Fruit fly (Drosophila melanogaster): Measurements from ENCODE around the gene CG13455.

- TF ChIP-seq bab1 (GFP tag; optimal IDR thresholded peaks at IDR 0.05) (no peak), Crg-1 (GFP tag; optimal IDR thresholded peaks at IDR 0.05) (no peak), CG14711 (tag; optimal IDR thresholded peaks at IDR 0.05) (no peak), cic (GFP tag; optimal IDR thresholded peaks at IDR 0.05) (no peak)
These were observed 43.6 kb downstream of the CG13455 start for dm6 chr3L:15539903-15540409.

Measured in whole organism, adult.